Worm (Caenorhabditis elegans): ENCODE data around the gene F23H11.2.

- TF ChIP-seq klf-2 (GFP tag; conservative IDR thresholded peaks at IDR 0.05): no peak
- no peak for TF ChIP-seq cog-1 (tag; optimal IDR thresholded peaks at IDR 0.05)
- no peak for TF ChIP-seq ztf-23 (GFP tag; IDR thresholded peaks at IDR 0.05)
- TF ChIP-seq ztf-29 (GFP tag; IDR thresholded peaks at IDR 0.05): no peak
- no peak for TF ChIP-seq flt-1 (GFP tag; IDR thresholded peaks at IDR 0.05)
- no peak for TF ChIP-seq med-1 (GFP tag; optimal IDR thresholded peaks at IDR 0.05; ENCODE audit: insufficient read depth)
- TF ChIP-seq ref-1 (GFP tag; conservative IDR thresholded peaks at IDR 0.05): no peak
- no peak for TF ChIP-seq T22C8.4 (GFP tag; IDR thresholded peaks at IDR 0.05)
- TF ChIP-seq tab-1 (GFP tag; IDR thresholded peaks at IDR 0.05): no peak
These were observed 35.6 kb upstream of the F23H11.2 start, which contains the start of gene exos-4.2 for ce11 chrIII:859898-860297.

Measured in whole organism, midembryonic.